Worm (Caenorhabditis elegans) whole organism, L4/young adult: ENCODE measurements around the gene srt-33.

Experiments used
- W03F9.2 ChIP-seq: fragments of 150-350 bp; optimal IDR thresholded peaks from 2 replicates; lab custom pipeline; 2014; ENCODE audit warnings: missing biosample characterization, missing genetic modification characterization
- dao-5 ChIP-seq: sonication (generic microtip); optimal IDR thresholded peaks from 2 replicates; lab custom pipeline; 2016; ENCODE audit warnings: missing genotype, missing genetic modification characterization, moderate library complexity, missing compliant biosample characterization
- him-1 ChIP-seq: sonication (generic microtip); optimal IDR thresholded peaks from 2 replicates; lab custom pipeline; 2016; ENCODE audit warnings: missing genotype, missing genetic modification reagents, missing genetic modification characterization, missing compliant biosample characterization

DNA sequence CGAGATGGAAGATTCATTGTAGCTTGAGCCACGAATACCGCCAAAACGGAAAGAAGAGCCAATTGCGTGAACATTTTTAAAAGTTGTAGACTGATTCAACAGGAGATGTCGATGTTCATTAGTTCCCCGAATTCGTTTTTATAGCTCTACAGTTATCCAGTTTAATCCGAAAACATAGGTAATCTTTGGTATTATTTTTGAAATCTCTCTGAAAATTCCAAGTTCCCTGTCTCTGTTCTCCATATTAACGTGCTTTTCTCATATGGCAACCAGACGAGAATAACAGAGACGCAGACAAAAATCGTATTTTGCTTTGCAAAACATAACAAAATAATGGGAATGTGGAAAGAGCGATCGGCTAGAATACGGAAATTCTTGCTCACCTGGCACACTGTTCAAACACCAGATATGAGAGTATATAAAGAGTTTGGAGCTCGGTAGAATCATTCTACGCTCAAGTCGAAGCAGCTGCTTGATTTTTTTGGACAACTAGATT is 19.9 kb upstream of the srt-33 start, which contains the start of the genes spig-3 and F14D7.12:
- no peak for TF ChIP-seq him-1 (tag; lab: Kevin White, UChicago)
- no peak for TF ChIP-seq dao-5 (tag; lab: Kevin White, UChicago)
- no peak for TF ChIP-seq W03F9.2
